Fruit fly (Drosophila melanogaster) whole organism, prepupa: ENCODE measurements around the gene CG42588.

ENCODE experiments used
- Blimp-1 ChIP-seq: fragments of 200-800 bp; sonication (Bioruptor generic); optimal IDR thresholded peaks from 3 replicates; lab custom pipeline; 2017; ENCODE audit warnings: missing biosample characterization, missing genetic modification characterization, mild to moderate bottlenecking, moderate library complexity, missing genetic modification reagents
- CG11762 ChIP-seq: fragments of 200-800 bp; sonication (Bioruptor generic); optimal IDR thresholded peaks from 3 replicates; lab custom pipeline; 2016; ENCODE audit warnings: missing biosample characterization, missing genetic modification characterization; ENCODE audit not compliant: insufficient read depth
- CG15336 ChIP-seq: fragments of 200-800 bp; sonication (Bioruptor generic); IDR thresholded peaks from 2 replicates; pipeline ENCODE4 v1.3.6; 2022; ENCODE audit warnings: missing biosample characterization, missing genetic modification characterization
- CG31627 ChIP-seq: fragments of 200-800 bp; sonication (Bioruptor generic); optimal IDR thresholded peaks from 3 replicates; lab custom pipeline; 2016; ENCODE audit warnings: missing biosample characterization, missing genetic modification characterization
- CG32006 ChIP-seq: fragments of 200-800 bp; sonication (Bioruptor generic); optimal IDR thresholded peaks from 3 replicates; lab custom pipeline; 2017; ENCODE audit warnings: missing biosample characterization, mild to moderate bottlenecking, missing genetic modification characterization
- CG3919 ChIP-seq: fragments of 200-800 bp; sonication (Bioruptor generic); optimal IDR thresholded peaks from 3 replicates; lab custom pipeline; 2016; ENCODE audit warnings: missing biosample characterization, missing genetic modification characterization
- CG4318 ChIP-seq: fragments of 200-800 bp; sonication (Bioruptor generic); optimal IDR thresholded peaks from 3 replicates; lab custom pipeline; 2017; ENCODE audit warnings: missing biosample characterization, mild to moderate bottlenecking, missing genetic modification characterization
- CG6163 ChIP-seq: fragments of 200-800 bp; sonication (Bioruptor generic); IDR thresholded peaks from 3 replicates; pipeline ENCODE4 v1.3.6; 2022; ENCODE audit warnings: missing biosample characterization, missing genetic modification characterization
- CG6792 ChIP-seq: fragments of 200-800 bp; sonication (Bioruptor generic); optimal IDR thresholded peaks from 3 replicates; lab custom pipeline; 2016; ENCODE audit warnings: missing biosample characterization, missing genetic modification characterization
- CG8119 ChIP-seq: fragments of 200-800 bp; sonication (Bioruptor generic); IDR thresholded peaks from 3 replicates; pipeline ENCODE4 v1.3.6; 2022; ENCODE audit warnings: missing biosample characterization, missing genetic modification characterization
- CG8632 ChIP-seq: fragments of 200-800 bp; sonication (Bioruptor generic); optimal IDR thresholded peaks from 3 replicates; lab custom pipeline; 2016; ENCODE audit warnings: missing biosample characterization, missing genetic modification characterization
- CG9139 ChIP-seq: fragments of 200-800 bp; sonication (Bioruptor generic); optimal IDR thresholded peaks from 3 replicates; lab custom pipeline; 2017; ENCODE audit warnings: missing biosample characterization, mild to moderate bottlenecking, missing genetic modification characterization
- Eip75B ChIP-seq: fragments of 200-800 bp; sonication (Bioruptor generic); optimal IDR thresholded peaks from 3 replicates; lab custom pipeline; 2016; ENCODE audit warnings: missing biosample characterization, missing genetic modification characterization
- Eip78C ChIP-seq: fragments of 200-800 bp; sonication (Bioruptor generic); peaks from one replicate; lab custom pipeline; 2016; ENCODE audit warnings: missing biosample characterization, missing genetic modification characterization
- Eip93F ChIP-seq: fragments of 200-800 bp; sonication (Bioruptor generic); optimal IDR thresholded peaks from 2 replicates; lab custom pipeline; 2016; ENCODE audit warnings: missing biosample characterization, mild to moderate bottlenecking, missing genetic modification characterization
- Ets21C ChIP-seq: fragments of 200-800 bp; sonication (Bioruptor generic); optimal IDR thresholded peaks from 3 replicates; lab custom pipeline; 2016; ENCODE audit warnings: missing biosample characterization, missing genetic modification characterization
- Ets96B ChIP-seq: fragments of 200-800 bp; optimal IDR thresholded peaks from 2 replicates; lab custom pipeline; 2019; ENCODE audit warnings: missing biosample characterization, mild to moderate bottlenecking, missing genetic modification characterization, moderate library complexity
- Gug ChIP-seq: fragments of 200-800 bp; sonication (Bioruptor generic); IDR thresholded peaks from 2 replicates; pipeline ENCODE4 v1.3.6; 2022; ENCODE audit warnings: missing biosample characterization, missing genetic modification characterization
- Hr39 ChIP-seq: fragments of 200-800 bp; sonication (Bioruptor generic); optimal IDR thresholded peaks from 2 replicates; lab custom pipeline; 2016; ENCODE audit warnings: missing biosample characterization, missing genetic modification characterization
- Hr4 ChIP-seq: fragments of 200-800 bp; sonication (Bioruptor generic); optimal IDR thresholded peaks from 3 replicates; lab custom pipeline; 2016; ENCODE audit warnings: missing biosample characterization, missing genetic modification characterization
- Lpt ChIP-seq: fragments of 200-800 bp; sonication (Bioruptor generic); optimal IDR thresholded peaks from 3 replicates; lab custom pipeline; 2016; ENCODE audit warnings: missing biosample characterization, missing genetic modification characterization
- Met ChIP-seq: fragments of 200-800 bp; sonication (Bioruptor generic); optimal IDR thresholded peaks from 3 replicates; lab custom pipeline; 2016; ENCODE audit warnings: missing biosample characterization, missing genetic modification characterization
- Sox102F ChIP-seq: fragments of 200-800 bp; sonication (Bioruptor generic); optimal IDR thresholded peaks from 2 replicates; lab custom pipeline; 2016; ENCODE audit warnings: missing biosample characterization, mild to moderate bottlenecking, missing genetic modification characterization
- Sox14 ChIP-seq: fragments of 200-800 bp; sonication (Bioruptor generic); optimal IDR thresholded peaks from 3 replicates; lab custom pipeline; 2016; ENCODE audit warnings: missing biosample characterization, missing genetic modification characterization
- Sox15 ChIP-seq: fragments of 200-800 bp; sonication (Bioruptor generic); optimal IDR thresholded peaks from 3 replicates; lab custom pipeline; 2016; ENCODE audit warnings: missing biosample characterization, missing genetic modification characterization
- achi ChIP-seq: fragments of 200-800 bp; sonication (Bioruptor generic); optimal IDR thresholded peaks from 3 replicates; lab custom pipeline; 2016; ENCODE audit warnings: missing biosample characterization, missing genetic modification characterization
- cyc ChIP-seq: fragments of 200-800 bp; sonication (Bioruptor generic); optimal IDR thresholded peaks from 3 replicates; lab custom pipeline; 2016; ENCODE audit warnings: missing biosample characterization, missing genetic modification characterization
- dac ChIP-seq: fragments of 200-800 bp; sonication (Bioruptor generic); optimal IDR thresholded peaks from 2 replicates; lab custom pipeline; 2017; ENCODE audit warnings: missing biosample characterization, mild to moderate bottlenecking, missing genetic modification characterization
- dsx ChIP-seq: fragments of 200-800 bp; optimal IDR thresholded peaks from 3 replicates; lab custom pipeline; 2019; ENCODE audit warnings: missing biosample characterization, mild to moderate bottlenecking, missing genetic modification characterization, moderate library complexity; ENCODE audit not compliant: poor library complexity, severe bottlenecking
- eg ChIP-seq: fragments of 200-800 bp; sonication (Bioruptor generic); IDR thresholded peaks from 3 replicates; pipeline ENCODE4 v1.3.6; 2022; ENCODE audit warnings: missing biosample characterization, missing genetic modification characterization
- esn ChIP-seq: fragments of 200-800 bp; sonication (Bioruptor generic); optimal IDR thresholded peaks from 2 replicates; lab custom pipeline; 2016; ENCODE audit warnings: missing biosample characterization, mild to moderate bottlenecking, missing genetic modification characterization, moderate library complexity
- fd85E ChIP-seq: fragments of 200-800 bp; sonication (Bioruptor generic); optimal IDR thresholded peaks from 3 replicates; lab custom pipeline; 2016; ENCODE audit warnings: missing biosample characterization, missing genetic modification characterization
- fkh ChIP-seq: fragments of 200-800 bp; sonication (Bioruptor generic); optimal IDR thresholded peaks from 3 replicates; lab custom pipeline; 2017; ENCODE audit warnings: missing biosample characterization, mild to moderate bottlenecking, missing genetic modification characterization, moderate library complexity
- net ChIP-seq: fragments of 200-800 bp; sonication (Bioruptor generic); optimal IDR thresholded peaks from 3 replicates; lab custom pipeline; 2016; ENCODE audit warnings: missing biosample characterization, missing genetic modification characterization
- pdm3 ChIP-seq: fragments of 200-800 bp; sonication (Bioruptor generic); optimal IDR thresholded peaks from 3 replicates; lab custom pipeline; 2016; ENCODE audit warnings: missing biosample characterization, missing genetic modification characterization
- salr ChIP-seq, 2 experiments: fragments of 200-800 bp; sonication (Bioruptor generic); optimal IDR thresholded peaks; 3 replicates each; lab custom pipeline; 2016 to 2018; ENCODE audit warnings: missing biosample characterization in 2 of 2, missing genetic modification characterization in 2 of 2, mild to moderate bottlenecking in 1 of 2
- spab ChIP-seq: fragments of 200-800 bp; sonication (Bioruptor generic); optimal IDR thresholded peaks from 2 replicates; lab custom pipeline; 2017; ENCODE audit warnings: missing biosample characterization, mild to moderate bottlenecking, missing genetic modification characterization, missing genetic modification reagents
- ss ChIP-seq, 2 experiments: fragments of 200-800 bp; sonication (Bioruptor generic); optimal IDR thresholded peaks; 2 replicates in 1 of 2; 3 replicates in 1 of 2; lab custom pipeline; 2017 to 2018; ENCODE audit warnings: mild to moderate bottlenecking in 2 of 2, missing biosample characterization in 2 of 2, missing genetic modification characterization in 2 of 2, moderate library complexity in 1 of 2
- svp ChIP-seq: fragments of 200-800 bp; sonication (Bioruptor generic); peaks from one replicate; lab custom pipeline; 2016; ENCODE audit warnings: missing biosample characterization, missing genetic modification characterization
- topi ChIP-seq: fragments of 200-800 bp; sonication (Bioruptor generic); optimal IDR thresholded peaks from 3 replicates; lab custom pipeline; 2016; ENCODE audit warnings: missing biosample characterization, missing genetic modification characterization
- vri ChIP-seq: fragments of 200-800 bp; sonication (Bioruptor generic); optimal IDR thresholded peaks from 3 replicates; lab custom pipeline; 2016; ENCODE audit warnings: missing biosample characterization, mild to moderate bottlenecking, missing genetic modification characterization

CG42588 gene

DNA sequence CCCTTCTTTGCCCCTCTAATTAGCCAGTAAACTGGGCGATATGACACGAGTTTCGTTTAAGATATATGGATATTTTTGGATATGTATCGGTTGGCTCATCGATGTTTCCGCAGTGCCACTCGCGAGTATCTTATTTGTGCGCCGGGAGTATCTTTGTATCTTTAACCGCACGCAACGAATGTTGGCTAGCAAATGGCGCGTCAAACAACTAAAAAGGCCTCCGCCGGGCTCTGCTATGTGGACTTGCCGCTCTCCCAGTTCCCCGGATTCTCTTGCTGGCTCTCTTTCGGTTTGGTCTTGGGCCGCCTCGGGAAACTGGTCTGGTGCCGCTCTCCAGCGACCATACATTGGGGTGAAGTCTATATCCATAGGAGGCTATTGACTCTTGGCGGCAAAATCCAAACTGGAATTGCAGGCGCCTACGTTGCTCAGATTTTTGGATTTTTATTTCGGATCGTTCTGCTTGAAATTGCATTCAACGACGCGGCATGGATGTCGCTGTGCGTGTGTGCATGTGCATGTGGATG, 18.4 kb downstream of the CG42588 start (continued):
- TF ChIP-seq salr (GFP tag; optimal IDR thresholded peaks at IDR 0.05; lab: Kevin White, UChicago) (no peak), vri (peak; percentile 26), Ets21C (no peak), Ets96B (no peak), CG32006 (no peak), Lpt (GFP tag; lab: Kevin White, UChicago) (peak; percentile 55), dac (GFP tag; lab: Kevin White, UChicago) (no peak), spab (no peak), Met (GFP tag; lab: Kevin White, UChicago) (no peak), pdm3 (GFP tag; lab: Kevin White, UChicago) (no peak), cyc (GFP tag; lab: Kevin White, UChicago) (no peak), Eip78C (GFP tag; lab: Kevin White, UChicago) (peak; percentile 81), Eip93F (GFP tag; lab: Kevin White, UChicago) (no peak), CG8632 (GFP tag; lab: Kevin White, UChicago) (no peak), CG9139 (peak; percentile 23), Sox102F (peak; percentile 34), ss (GFP tag; optimal IDR thresholded peaks at IDR 0.05; lab: Kevin White, UChicago) (peak; percentile 60 to 70), eg (GFP tag; lab: Robert Waterston, UW) (no peak; the same call in 2 of the 3 replicates), CG15336 (peak; percentile 56; the same call in 1 of the 2 replicates), achi (GFP tag; lab: Kevin White, UChicago) (no peak), Eip75B (GFP tag; lab: Kevin White, UChicago) (peak; percentile 10), CG31627 (GFP tag; lab: Kevin White, UChicago) (no peak), CG11762 (no peak), svp (GFP tag; lab: Kevin White, UChicago) (no peak), fd85E (GFP tag; lab: Kevin White, UChicago) (no peak), CG3919 (GFP tag; lab: Kevin White, UChicago) (peak; percentile 31)

DNA sequence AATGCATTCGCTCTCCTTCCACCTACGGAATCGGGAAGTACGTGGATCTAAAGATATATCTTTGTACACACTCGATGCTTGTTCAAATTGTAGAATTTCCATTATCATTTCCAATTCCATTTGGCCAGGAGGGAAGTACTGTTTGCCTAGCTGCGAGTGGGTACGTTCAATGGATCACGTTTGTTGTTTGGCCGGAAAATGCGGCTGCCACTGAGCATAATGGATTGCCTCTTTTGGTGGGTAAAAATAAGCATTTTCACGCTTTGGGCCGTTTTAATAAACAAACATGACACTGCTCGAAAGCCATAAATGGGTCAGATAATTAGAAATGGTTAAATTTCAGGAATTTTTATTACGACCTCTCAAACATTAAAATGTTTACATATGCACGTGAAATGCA, 19.3 kb downstream of the CG42588 start:
- TF ChIP-seq CG32006 (peak; percentile 14), CG6163 (0 out of 3 replicates have a peak, but pooled peaks have one; percentile 34), net (GFP tag; lab: Kevin White, UChicago) (no peak), Sox15 (GFP tag; lab: Kevin White, UChicago) (no peak), fkh (GFP tag; lab: Kevin White, UChicago) (peak; percentile 12), esn (GFP tag; lab: Kevin White, UChicago) (no peak)

DNA sequence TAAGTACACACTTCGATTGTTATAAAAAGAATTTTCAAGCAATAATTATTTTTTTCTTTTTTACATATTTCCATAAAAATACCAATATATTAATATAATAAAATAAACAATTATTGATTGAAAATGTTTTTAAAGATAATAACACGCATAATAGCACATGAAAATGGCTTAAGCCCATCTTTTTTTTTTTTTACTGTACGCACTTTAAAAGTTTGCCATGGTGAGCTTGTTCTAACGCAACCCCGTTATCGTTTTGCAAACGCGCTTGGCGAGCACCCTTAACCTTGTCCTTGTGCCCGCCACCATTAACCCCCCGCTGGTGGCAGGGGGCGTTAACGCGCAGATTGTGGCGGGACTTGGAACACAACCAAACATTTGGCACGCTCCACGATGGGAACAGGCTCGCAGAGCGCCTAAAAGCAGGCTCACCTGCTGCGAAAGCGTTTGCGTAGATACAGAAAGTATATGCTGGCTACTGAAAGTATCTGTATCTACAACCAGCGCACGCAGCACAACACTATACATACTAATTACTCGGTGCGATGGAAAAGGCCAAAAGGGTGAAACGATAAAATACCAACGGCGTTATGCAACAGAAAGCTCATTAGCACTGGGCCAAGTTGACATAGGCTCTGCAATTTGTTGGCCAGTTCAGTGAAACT, 19.9 kb downstream of the CG42588 start:
- TF ChIP-seq svp (GFP tag; lab: Kevin White, UChicago) (peak; percentile 45), vri (peak; percentile 73), achi (GFP tag; lab: Kevin White, UChicago) (no peak), fkh (GFP tag; lab: Kevin White, UChicago) (peak; percentile 45), salr (GFP tag; optimal IDR thresholded peaks at IDR 0.05; lab: Kevin White, UChicago) (peak in 1 of 2 experiments; percentile 9), Eip78C (GFP tag; lab: Kevin White, UChicago) (peak; percentile 25)
- TF ChIP-seq, all 60 proteins: peak for 5

DNA sequence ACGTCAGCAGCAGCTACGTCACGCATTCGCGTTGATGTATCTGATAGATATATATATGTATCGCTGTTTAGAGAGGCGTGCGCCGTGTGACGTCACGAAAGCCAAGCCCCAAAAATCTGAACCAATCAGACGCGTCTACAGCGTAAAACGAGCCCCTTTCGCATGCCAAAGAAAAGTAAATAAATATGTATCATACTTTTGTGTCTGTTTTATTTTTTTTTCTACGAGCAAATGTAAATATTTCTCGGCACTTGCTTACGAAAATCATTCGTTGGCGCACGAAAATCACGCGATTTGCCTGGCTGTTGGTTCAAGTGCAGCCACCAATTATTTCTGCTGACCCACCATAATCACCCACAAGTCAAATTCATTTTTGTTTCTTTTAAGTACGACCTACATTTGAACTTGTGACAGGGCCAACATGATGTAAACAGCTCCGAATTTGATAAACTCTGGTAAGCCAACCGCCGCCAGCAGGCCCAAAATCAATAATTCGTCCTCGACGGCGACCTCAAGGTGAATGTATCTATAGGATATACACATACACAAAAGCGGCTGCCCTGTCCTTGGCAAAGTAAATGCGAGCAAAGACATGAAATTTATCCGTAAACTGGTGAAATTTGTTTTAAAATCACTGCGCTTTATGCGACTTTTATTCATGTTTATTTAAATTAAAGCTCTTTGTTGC, 20.6 kb downstream of the CG42588 start:
- TF ChIP-seq CG32006 (no peak), CG31627 (GFP tag; lab: Kevin White, UChicago) (no peak), CG4318 (no peak), CG11762 (no peak), CG6163 (0 out of 3 replicates have a peak, but pooled peaks have one; percentile 16), Gug (GFP tag; lab: Robert Waterston, UW) (no peak), fkh (GFP tag; lab: Kevin White, UChicago) (peak; percentile 44), Sox14 (GFP tag; lab: Kevin White, UChicago) (no peak), esn (GFP tag; lab: Kevin White, UChicago) (no peak), CG6792 (GFP tag; lab: Kevin White, UChicago) (no peak), svp (GFP tag; lab: Kevin White, UChicago) (peak; percentile 82), pdm3 (GFP tag; lab: Kevin White, UChicago) (no peak), dsx (GFP tag; lab: Kevin White, UChicago) (no peak), CG8119 (GFP tag; lab: Robert Waterston, UW) (peak; percentile 20; the same call in 1 of the 3 replicates), Hr39 (no peak), Blimp-1 (GFP tag; lab: Kevin White, UChicago) (no peak), Hr4 (GFP tag; lab: Kevin White, UChicago) (no peak), Ets21C (no peak), topi (GFP tag; lab: Kevin White, UChicago) (no peak), dac (GFP tag; lab: Kevin White, UChicago) (no peak), achi (GFP tag; lab: Kevin White, UChicago) (no peak), Eip78C (GFP tag; lab: Kevin White, UChicago) (peak; percentile 9), CG3919 (GFP tag; lab: Kevin White, UChicago) (no peak)
